Worm (Caenorhabditis elegans): Measurements from ENCODE around the gene ergo-1.

DNA sequence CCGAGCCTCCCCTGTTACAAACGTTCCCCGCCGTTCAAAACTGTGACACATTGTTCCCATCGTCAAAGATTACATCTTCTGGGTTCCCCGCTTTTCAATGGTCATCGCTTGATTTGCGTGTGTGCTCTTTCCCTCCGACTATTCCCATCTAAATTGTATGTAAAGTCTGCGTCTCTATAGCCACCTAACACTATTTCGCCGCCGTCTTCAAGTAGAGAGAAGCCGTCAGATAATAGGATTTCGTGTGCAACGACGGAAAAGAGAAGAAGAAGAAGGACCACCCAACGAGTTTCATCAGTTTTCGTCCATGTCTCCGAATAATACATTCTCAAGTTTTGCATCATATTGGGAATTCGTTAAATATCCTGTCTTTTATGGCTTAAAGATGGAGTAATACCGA, 42.4 kb upstream of the ergo-1 start:
- TF ChIP-seq elt-2 (tag; optimal IDR thresholded peaks at IDR 0.05), result no peak
- TF ChIP-seq madf-2 (tag; optimal IDR thresholded peaks at IDR 0.05), result no peak
- TF ChIP-seq pqm-1 (tag; optimal IDR thresholded peaks at IDR 0.05), result no peak
- no peak for TF ChIP-seq elt-4 (tag; optimal IDR thresholded peaks at IDR 0.05)
- no peak for TF ChIP-seq fkh-10 (GFP tag; optimal IDR thresholded peaks at IDR 0.05)
- no peak for TF ChIP-seq pha-4 (tag; optimal IDR thresholded peaks at IDR 0.05)
- TF ChIP-seq dmd-4 (tag; optimal IDR thresholded peaks at IDR 0.05; ENCODE audit: borderline replicate concordance), result no peak
- TF ChIP-seq npax-4 (tag; optimal IDR thresholded peaks at IDR 0.05), result no peak
- no peak for TF ChIP-seq ceh-24 (tag; optimal IDR thresholded peaks at IDR 0.05)
- TF ChIP-seq unc-42 (tag; optimal IDR thresholded peaks at IDR 0.05), result peak; percentile 99
- no peak for TF ChIP-seq syd-9 (tag; optimal IDR thresholded peaks at IDR 0.05)
- no peak for TF ChIP-seq hlh-30 (tag; optimal IDR thresholded peaks at IDR 0.05; ENCODE audit: insufficient read depth)
- no peak for TF ChIP-seq ztf-16 (tag; optimal IDR thresholded peaks at IDR 0.05)

All from whole organism, late embryonic.